Worm (Caenorhabditis elegans) whole organism, L2 larva: Measurements from ENCODE around the gene ndua-8.

ENCODE experiments used
- C34F6.9 ChIP-seq: fragments of 150-350 bp; optimal IDR thresholded peaks from 2 replicates; lab custom pipeline; 2014; ENCODE audit warnings: missing biosample characterization, missing genetic modification characterization
- F13H6.1 ChIP-seq: sonication (generic microtip); optimal IDR thresholded peaks from 2 replicates; lab custom pipeline; 2016; ENCODE audit warnings: missing genetic modification characterization, missing compliant biosample characterization
- Y55F3AM.14 ChIP-seq: fragments of 200-800 bp; sonication (Bioruptor generic); optimal IDR thresholded peaks from 2 replicates; lab custom pipeline; 2018; ENCODE audit warnings: mild to moderate bottlenecking, missing genetic modification characterization, missing compliant biosample characterization
- ZK546.5 ChIP-seq: sonication (generic microtip); optimal IDR thresholded peaks from 2 replicates; lab custom pipeline; 2017; ENCODE audit warnings: missing biosample characterization, missing genetic modification characterization
- alr-1 ChIP-seq: fragments of 150-350 bp; optimal IDR thresholded peaks from 2 replicates; lab custom pipeline; 2014; ENCODE audit warnings: missing biosample characterization, missing genetic modification characterization
- aly-2 ChIP-seq: fragments of 150-350 bp; optimal IDR thresholded peaks from 2 replicates; lab custom pipeline; 2014; ENCODE audit warnings: missing biosample characterization, missing genetic modification characterization
- ama-1 ChIP-seq: fragments of 150-350 bp; optimal IDR thresholded peaks from 2 replicates; lab custom pipeline; 2018; ENCODE audit warnings: inconsistent platforms
- blmp-1 ChIP-seq: sonication (generic microtip); optimal IDR thresholded peaks from 2 replicates; lab custom pipeline; 2017; ENCODE audit warnings: missing genetic modification characterization, mild to moderate bottlenecking, missing compliant biosample characterization, antibody characterized with exemption, moderate library complexity; ENCODE audit not compliant: insufficient read depth
- crh-2 ChIP-seq: sonication (generic microtip); optimal IDR thresholded peaks from 2 replicates; lab custom pipeline; 2017; ENCODE audit warnings: missing biosample characterization, missing genetic modification characterization
- egl-27 ChIP-seq: sonication (generic microtip); optimal IDR thresholded peaks from 3 replicates; lab custom pipeline; 2017; ENCODE audit warnings: missing biosample characterization, missing genetic modification reagents, missing genetic modification characterization
- elt-3 ChIP-seq: sonication (generic microtip); optimal IDR thresholded peaks from 2 replicates; lab custom pipeline; 2017; ENCODE audit warnings: missing biosample characterization, missing genetic modification characterization
- fos-1 ChIP-seq: fragments of 150-350 bp; optimal IDR thresholded peaks from 2 replicates; lab custom pipeline; 2014; ENCODE audit warnings: missing biosample characterization, missing genetic modification characterization
- gmeb-1 ChIP-seq: fragments of 150-350 bp; optimal IDR thresholded peaks from 2 replicates; lab custom pipeline; 2014; ENCODE audit warnings: missing biosample characterization, missing genetic modification characterization
- lin-11 ChIP-seq: fragments of 150-350 bp; sonication (generic microtip); optimal IDR thresholded peaks from 2 replicates; lab custom pipeline; 2014; ENCODE audit warnings: missing biosample characterization, missing genetic modification characterization, inconsistent platforms, mixed read lengths
- lin-13 ChIP-seq: fragments of 150-350 bp; optimal IDR thresholded peaks from 2 replicates; lab custom pipeline; 2014; ENCODE audit warnings: missing biosample characterization, missing genetic modification reagents, missing genetic modification characterization
- lsy-2 ChIP-seq, 2 experiments: fragments of 150-350 bp in 1 of 2; sonication (generic microtip) in 1 of 2; optimal IDR thresholded peaks; 2 replicates each; lab custom pipeline; 2014 to 2017; ENCODE audit warnings: missing biosample characterization in 2 of 2, missing genetic modification characterization in 2 of 2
- mab-5 ChIP-seq: fragments of 150-350 bp; optimal IDR thresholded peaks from 2 replicates; lab custom pipeline; 2014; ENCODE audit warnings: missing biosample characterization, missing genetic modification characterization
- mbf-1 ChIP-seq: sonication (generic microtip); optimal IDR thresholded peaks from 2 replicates; lab custom pipeline; 2017; ENCODE audit warnings: missing biosample characterization, missing genetic modification characterization
- mdl-1 ChIP-seq, 2 experiments: fragments of 150-350 bp in 1 of 2; sonication (generic microtip) in 1 of 2; optimal IDR thresholded peaks; 2 replicates each; lab custom pipeline; 2017; ENCODE audit warnings: missing biosample characterization in 2 of 2, missing genetic modification characterization in 2 of 2
- nhr-10 ChIP-seq: sonication (generic microtip); optimal IDR thresholded peaks from 2 replicates; lab custom pipeline; 2017; ENCODE audit warnings: missing biosample characterization, missing genetic modification characterization
- nhr-11 ChIP-seq: fragments of 150-350 bp; optimal IDR thresholded peaks from 2 replicates; lab custom pipeline; 2014; ENCODE audit warnings: missing biosample characterization, missing genetic modification characterization
- nhr-12 ChIP-seq: fragments of 150-350 bp; optimal IDR thresholded peaks from 2 replicates; lab custom pipeline; 2014; ENCODE audit warnings: missing biosample characterization, missing genetic modification characterization
- nhr-129 ChIP-seq: fragments of 150-350 bp; optimal IDR thresholded peaks from 2 replicates; lab custom pipeline; 2014; ENCODE audit warnings: missing biosample characterization, missing genetic modification characterization
- nhr-21 ChIP-seq: fragments of 150-350 bp; optimal IDR thresholded peaks from 2 replicates; lab custom pipeline; 2014; ENCODE audit warnings: missing biosample characterization, missing genetic modification characterization
- nhr-23 ChIP-seq: fragments of 150-350 bp; optimal IDR thresholded peaks from 2 replicates; lab custom pipeline; 2014; ENCODE audit warnings: missing biosample characterization, missing genetic modification reagents, missing genetic modification characterization
- nhr-237 ChIP-seq: fragments of 150-350 bp; optimal IDR thresholded peaks from 2 replicates; lab custom pipeline; 2014; ENCODE audit warnings: missing biosample characterization, missing genetic modification characterization
- skn-1 ChIP-seq: sonication (generic microtip); optimal IDR thresholded peaks from 2 replicates; lab custom pipeline; 2017; ENCODE audit warnings: missing biosample characterization, missing genetic modification characterization
- sma-3 ChIP-seq: sonication (generic microtip); optimal IDR thresholded peaks from 2 replicates; lab custom pipeline; 2016; ENCODE audit warnings: missing genetic modification reagents, missing genetic modification characterization, missing compliant biosample characterization
- sma-9 ChIP-seq, 2 experiments: fragments of 150-350 bp in 1 of 2; sonication (generic microtip) in 1 of 2; optimal IDR thresholded peaks; 2 replicates each; lab custom pipeline; 2014 to 2016; ENCODE audit warnings: missing genetic modification characterization in 2 of 2, mild to moderate bottlenecking in 1 of 2, missing biosample characterization in 1 of 2, missing compliant biosample characterization in 1 of 2, missing genetic modification reagents in 1 of 2, moderate library complexity in 1 of 2
- unc-39 ChIP-seq: fragments of 150-350 bp; optimal IDR thresholded peaks from 2 replicates; lab custom pipeline; 2014; ENCODE audit warnings: missing biosample characterization, missing genetic modification characterization
- unc-55 ChIP-seq: fragments of 150-350 bp; sonication (generic microtip); optimal IDR thresholded peaks from 3 replicates; lab custom pipeline; 2014; ENCODE audit warnings: missing biosample characterization, missing genetic modification reagents, missing genetic modification characterization
- unc-62 ChIP-seq: fragments of 150-350 bp; optimal IDR thresholded peaks from 2 replicates; lab custom pipeline; 2014; ENCODE audit warnings: missing biosample characterization, missing genetic modification reagents, missing genetic modification characterization
- zag-1 ChIP-seq: fragments of 150-350 bp; optimal IDR thresholded peaks from 2 replicates; lab custom pipeline; 2014; ENCODE audit warnings: missing biosample characterization, missing genetic modification characterization
- ztf-1 ChIP-seq: fragments of 200-800 bp; sonication (Bioruptor generic); conservative IDR thresholded peaks from 2 replicates; pipeline ENCODE4 v1.3.6; 2022; ENCODE audit warnings: missing genetic modification characterization, missing compliant biosample characterization
- ztf-4 ChIP-seq: fragments of 150-350 bp; optimal IDR thresholded peaks from 2 replicates; lab custom pipeline; 2014; ENCODE audit warnings: missing biosample characterization, missing genetic modification characterization

The ndua-8 gene

ce11 chrIII:2535122-2535521 lies 6.3 kb downstream of the ndua-8 start:
- TF ChIP-seq zag-1 (tag; lab: Kevin White, UChicago) = peak; percentile 72
- TF ChIP-seq F13H6.1 (tag; lab: Kevin White, UChicago) = peak; percentile 11
- peak in 1 of 2 experiments; percentile 8 for TF ChIP-seq mdl-1 (tag; optimal IDR thresholded peaks at IDR 0.05; lab: Kevin White, UChicago)
- no peak for TF ChIP-seq Y55F3AM.14 (GFP tag; lab: Kevin White, UChicago)
- no peak for TF ChIP-seq elt-3 (tag; lab: Kevin White, UChicago)
- TF ChIP-seq alr-1 (tag; lab: Kevin White, UChicago) = no peak
- TF ChIP-seq nhr-21 (tag; lab: Kevin White, UChicago) = no peak
- TF ChIP-seq lin-11 (tag; lab: Kevin White, UChicago) = peak; percentile 10
- TF ChIP-seq aly-2 (tag; lab: Kevin White, UChicago) = no peak
- TF ChIP-seq C34F6.9 = peak; percentile 73
- TF ChIP-seq fos-1 (tag; lab: Kevin White, UChicago) = no peak
- TF ChIP-seq nhr-129 (tag; lab: Kevin White, UChicago) = peak; percentile 6
- peak; percentile 78 for TF ChIP-seq unc-55
- TF ChIP-seq nhr-23 (tag; lab: Kevin White, UChicago) = no peak
- TF ChIP-seq crh-2 (tag; lab: Kevin White, UChicago) = peak; percentile 47
- peak in 1 of 2 experiments; percentile 54 for TF ChIP-seq lsy-2 (tag; optimal IDR thresholded peaks at IDR 0.05; lab: Kevin White, UChicago)
- TF ChIP-seq nhr-237 (tag; lab: Kevin White, UChicago) = no peak
- peak; percentile 18 for TF ChIP-seq lin-13 (GFP tag; lab: Kevin White, UChicago)
- TF ChIP-seq mab-5 (tag; lab: Kevin White, UChicago) = peak; percentile 23
- TF ChIP-seq ztf-1 (GFP tag; lab: Robert Waterston, UW) = no peak
- TF ChIP-seq unc-62 = no peak
- no peak for TF ChIP-seq sma-3

- TF ChIP-seq nhr-12 (tag; lab: Kevin White, UChicago) (no peak), nhr-237 (tag; lab: Kevin White, UChicago) (no peak), ama-1 (lab: Kevin White, UChicago) (no peak), aly-2 (tag; lab: Kevin White, UChicago) (no peak), lsy-2 (tag; optimal IDR thresholded peaks at IDR 0.05; lab: Kevin White, UChicago) (no peak), ZK546.5 (tag; lab: Kevin White, UChicago) (no peak)
Observed at ce11 chrIII:2540520-2540919, 11.7 kb downstream of the ndua-8 start.

- TF ChIP-seq lsy-2 (tag; optimal IDR thresholded peaks at IDR 0.05; lab: Kevin White, UChicago) (no peak), blmp-1 (tag; lab: Kevin White, UChicago) (no peak), nhr-11 (tag; lab: Kevin White, UChicago) (no peak), unc-39 (no peak), gmeb-1 (tag; lab: Kevin White, UChicago) (no peak), skn-1 (tag; lab: Kevin White, UChicago) (no peak)
Observed at ce11 chrIII:2546298-2546697, 17.4 kb downstream of the ndua-8 start.

- no peak for TF ChIP-seq sma-9 (GFP tag; optimal IDR thresholded peaks at IDR 0.05; lab: Kevin White, UChicago)
- no peak for TF ChIP-seq sma-9 (tag; optimal IDR thresholded peaks at IDR 0.05; lab: Kevin White, UChicago)
- TF ChIP-seq ama-1 (lab: Kevin White, UChicago) = no peak
- TF ChIP-seq lin-11 (tag; lab: Kevin White, UChicago) = no peak
- no peak for TF ChIP-seq nhr-129 (tag; lab: Kevin White, UChicago)
- no peak for TF ChIP-seq nhr-12 (tag; lab: Kevin White, UChicago)
- no peak for TF ChIP-seq unc-55
- no peak for TF ChIP-seq lin-13 (GFP tag; lab: Kevin White, UChicago)
- no peak for TF ChIP-seq mab-5 (tag; lab: Kevin White, UChicago)
- TF ChIP-seq egl-27 (tag; lab: Kevin White, UChicago) = no peak
- no peak for TF ChIP-seq ztf-4 (tag; lab: Kevin White, UChicago)
Observed at ce11 chrIII:2549620-2550019, 20.8 kb downstream of the ndua-8 start, which contains the start of gene feh-1. Gene feh-1, plus strand, starts transcription at chrIII:2549920.

DNA sequence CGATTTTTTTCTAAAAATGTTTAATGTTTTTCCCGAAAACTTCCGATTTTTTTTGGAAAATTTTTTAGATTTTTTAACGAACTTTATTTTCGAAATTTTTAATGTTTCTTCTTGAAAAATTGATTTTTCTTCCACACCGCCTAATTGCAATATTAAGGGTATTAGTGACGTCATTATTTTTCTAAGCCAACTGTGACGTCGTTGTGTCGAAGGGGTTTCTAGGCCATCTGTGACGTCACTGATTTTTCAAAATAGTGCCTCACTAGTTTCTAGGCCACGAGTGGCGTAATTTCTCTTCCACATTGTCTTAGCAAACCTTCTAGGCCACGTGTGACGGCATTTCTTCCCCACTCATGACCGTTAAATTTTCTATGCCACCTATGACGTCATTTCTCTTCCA lies 23.1 kb downstream of the ndua-8 start:
- TF ChIP-seq mbf-1 (tag; lab: Kevin White, UChicago) (no peak), nhr-21 (tag; lab: Kevin White, UChicago) (no peak), nhr-237 (tag; lab: Kevin White, UChicago) (no peak), aly-2 (tag; lab: Kevin White, UChicago) (no peak), nhr-129 (tag; lab: Kevin White, UChicago) (no peak), nhr-10 (tag; lab: Kevin White, UChicago) (no peak), mab-5 (tag; lab: Kevin White, UChicago) (no peak), alr-1 (tag; lab: Kevin White, UChicago) (no peak)
